Fruit fly (Drosophila melanogaster) whole organism, embryonic: ENCODE data around the gene CG44004.

Experiments used
- Atf6 ChIP-seq: fragments of 200-800 bp; sonication (Bioruptor generic); IDR thresholded peaks from 2 replicates; pipeline ENCODE4 v1.3.6; 2022; ENCODE audit warnings: missing biosample characterization, missing genetic modification characterization
- Bgb ChIP-seq: fragments of 200-800 bp; sonication (Bioruptor generic); IDR thresholded peaks from 2 replicates; pipeline ENCODE4 v1.3.6; 2022; ENCODE audit warnings: missing biosample characterization, missing genetic modification characterization; ENCODE audit not compliant: partially characterized antibody
- Blimp-1 ChIP-seq: fragments of 200-800 bp; sonication (Bioruptor generic); optimal IDR thresholded peaks from 3 replicates; lab custom pipeline; 2018; ENCODE audit warnings: missing biosample characterization, missing genetic modification characterization, mild to moderate bottlenecking, moderate library complexity, missing genetic modification reagents
- CG10543 ChIP-seq: fragments of 200-800 bp; sonication (Bioruptor generic); optimal IDR thresholded peaks from 3 replicates; lab custom pipeline; 2017; ENCODE audit warnings: missing biosample characterization, mild to moderate bottlenecking, missing genetic modification characterization, moderate library complexity
- CG11695 ChIP-seq: fragments of 200-800 bp; sonication (Bioruptor generic); IDR thresholded peaks from 3 replicates; pipeline ENCODE4 v1.3.6; 2022; ENCODE audit warnings: missing biosample characterization, missing genetic modification characterization
- CG12155 ChIP-seq: fragments of 200-800 bp; sonication (Bioruptor generic); optimal IDR thresholded peaks from 3 replicates; lab custom pipeline; 2016; ENCODE audit warnings: missing biosample characterization, missing genetic modification characterization
- CG13123 ChIP-seq: fragments of 200-800 bp; sonication (Bioruptor generic); optimal IDR thresholded peaks from 2 replicates; lab custom pipeline; 2016; ENCODE audit warnings: missing biosample characterization, missing genetic modification characterization
- CG13424 ChIP-seq: fragments of 200-800 bp; sonication (Bioruptor generic); optimal IDR thresholded peaks from 2 replicates; lab custom pipeline; 2019; ENCODE audit warnings: missing biosample characterization, mild to moderate bottlenecking, missing genetic modification characterization, moderate library complexity
- CG1529 ChIP-seq: fragments of 200-800 bp; sonication (Bioruptor generic); optimal IDR thresholded peaks from 3 replicates; lab custom pipeline; 2018; ENCODE audit warnings: missing biosample characterization, missing genetic modification characterization
- CG16779 ChIP-seq: fragments of 200-800 bp; sonication (Bioruptor generic); IDR thresholded peaks from 2 replicates; pipeline ENCODE4 v1.3.6; 2022; ENCODE audit warnings: missing biosample characterization, missing genetic modification characterization
- CG31224 ChIP-seq: fragments of 200-800 bp; sonication (Bioruptor generic); IDR thresholded peaks from 2 replicates; pipeline ENCODE4 v1.3.6; 2022; ENCODE audit warnings: missing biosample characterization, missing genetic modification characterization
- CG33557 ChIP-seq: fragments of 200-800 bp; sonication (Bioruptor generic); optimal IDR thresholded peaks from 2 replicates; lab custom pipeline; 2019; ENCODE audit warnings: missing biosample characterization, mild to moderate bottlenecking, missing genetic modification characterization, moderate library complexity
- CG34376 ChIP-seq: fragments of 200-800 bp; sonication (Bioruptor generic); optimal IDR thresholded peaks from 2 replicates; lab custom pipeline; 2018; ENCODE audit warnings: missing biosample characterization, mild to moderate bottlenecking, missing genetic modification characterization
- CG4328 ChIP-seq: fragments of 200-800 bp; sonication (Bioruptor generic); optimal IDR thresholded peaks from 3 replicates; lab custom pipeline; 2017; ENCODE audit warnings: missing biosample characterization, missing genetic modification reagents, missing genetic modification characterization
- CG6813 ChIP-seq: fragments of 200-800 bp; sonication (Bioruptor generic); optimal IDR thresholded peaks from 2 replicates; lab custom pipeline; 2017; ENCODE audit warnings: missing biosample characterization, missing genetic modification characterization, mild to moderate bottlenecking, moderate library complexity, missing genetic modification reagents
- CG6854 ChIP-seq: fragments of 200-800 bp; sonication (Bioruptor generic); optimal IDR thresholded peaks from 3 replicates; lab custom pipeline; 2017; ENCODE audit warnings: missing biosample characterization, mild to moderate bottlenecking, missing genetic modification characterization
- CG8290 ChIP-seq, 3 experiments: fragments of 200-800 bp; sonication (Bioruptor generic); optimal IDR thresholded peaks; 2 replicates each; lab custom pipeline; 2016 to 2019; ENCODE audit warnings: missing biosample characterization in 3 of 3, missing genetic modification characterization in 3 of 3, mild to moderate bottlenecking in 2 of 3, moderate library complexity in 1 of 3
- Drgx ChIP-seq: fragments of 200-800 bp; sonication (Bioruptor generic); IDR thresholded peaks from 2 replicates; pipeline ENCODE4 v1.3.6; 2022; ENCODE audit warnings: missing biosample characterization, missing genetic modification characterization
- Fer3 ChIP-seq: fragments of 200-800 bp; sonication (Bioruptor generic); optimal IDR thresholded peaks from 2 replicates; lab custom pipeline; 2018; ENCODE audit warnings: missing biosample characterization, mild to moderate bottlenecking, missing genetic modification characterization, moderate library complexity
- Gug ChIP-seq: fragments of 200-800 bp; sonication (Bioruptor generic); IDR thresholded peaks from 4 replicates; pipeline ENCODE4 v1.3.6; 2022; ENCODE audit warnings: missing biosample characterization, missing genetic modification characterization
- HLHmδ ChIP-seq: fragments of 200-800 bp; sonication (Bioruptor generic); optimal IDR thresholded peaks from 2 replicates; lab custom pipeline; 2018; ENCODE audit warnings: missing biosample characterization, mild to moderate bottlenecking, missing genetic modification characterization, moderate library complexity
- MBD-R2 ChIP-seq: fragments of 200-800 bp; sonication (Bioruptor generic); IDR thresholded peaks from 2 replicates; pipeline ENCODE4 v1.3.6; 2022; ENCODE audit warnings: missing biosample characterization, missing genetic modification characterization
- Med ChIP-seq: fragments of 200-800 bp; sonication (Bioruptor generic); peaks from one replicate; lab custom pipeline; 2016; ENCODE audit warnings: missing biosample characterization, missing genetic modification characterization, mild to moderate bottlenecking, inconsistent platforms, moderate library complexity
- Nf-YB ChIP-seq: fragments of 200-800 bp; sonication (Bioruptor generic); optimal IDR thresholded peaks from 3 replicates; lab custom pipeline; 2019; ENCODE audit warnings: missing biosample characterization, mild to moderate bottlenecking, missing genetic modification characterization, moderate library complexity
- Nf-YC ChIP-seq: fragments of 200-800 bp; optimal IDR thresholded peaks from 3 replicates; lab custom pipeline; 2019; ENCODE audit warnings: missing biosample characterization, mild to moderate bottlenecking, missing genetic modification characterization, moderate library complexity
- abd-A ChIP-seq: fragments of 200-800 bp; sonication (Bioruptor generic); optimal IDR thresholded peaks from 3 replicates; lab custom pipeline; 2019; ENCODE audit warnings: missing biosample characterization, mild to moderate bottlenecking, missing genetic modification characterization, moderate library complexity
- cato ChIP-seq: fragments of 200-800 bp; sonication (Bioruptor generic); optimal IDR thresholded peaks from 2 replicates; lab custom pipeline; 2016; ENCODE audit warnings: missing biosample characterization, missing genetic modification characterization, borderline replicate concordance
- caup ChIP-seq: fragments of 200-800 bp; sonication (Bioruptor generic); optimal IDR thresholded peaks from 3 replicates; lab custom pipeline; 2017; ENCODE audit warnings: missing biosample characterization, mild to moderate bottlenecking, missing genetic modification characterization, moderate library complexity; ENCODE audit not compliant: severe bottlenecking
- chinmo ChIP-seq: fragments of 200-800 bp; sonication (Bioruptor generic); IDR thresholded peaks from 4 replicates; pipeline ENCODE4 v1.3.6; 2022; ENCODE audit warnings: missing biosample characterization, missing genetic modification characterization; ENCODE audit not compliant: partially characterized antibody
- crol ChIP-seq: fragments of 200-800 bp; sonication (Bioruptor generic); IDR thresholded peaks from 2 replicates; pipeline ENCODE4 v1.3.6; 2022; ENCODE audit warnings: missing biosample characterization, missing genetic modification characterization
- cwo ChIP-seq: fragments of 200-800 bp; sonication (Bioruptor generic); optimal IDR thresholded peaks from 3 replicates; lab custom pipeline; 2017; ENCODE audit warnings: missing biosample characterization, missing genetic modification characterization, mild to moderate bottlenecking, moderate library complexity, missing genetic modification reagents
- da ChIP-seq: fragments of 200-800 bp; sonication (Bioruptor generic); optimal IDR thresholded peaks from 2 replicates; lab custom pipeline; 2016; ENCODE audit warnings: missing biosample characterization, missing genetic modification characterization
- dmrt11E ChIP-seq: fragments of 200-800 bp; sonication (Bioruptor generic); optimal IDR thresholded peaks from 3 replicates; lab custom pipeline; 2018; ENCODE audit warnings: missing biosample characterization, mild to moderate bottlenecking, missing genetic modification characterization, moderate library complexity
- ewg ChIP-seq: fragments of 200-800 bp; sonication (Bioruptor generic); optimal IDR thresholded peaks from 3 replicates; lab custom pipeline; 2017; ENCODE audit warnings: mild to moderate bottlenecking, missing biosample characterization, missing genetic modification reagents, missing genetic modification characterization
- exex ChIP-seq: fragments of 200-800 bp; sonication (Bioruptor generic); optimal IDR thresholded peaks from 4 replicates; lab custom pipeline; 2018; ENCODE audit warnings: missing biosample characterization, mild to moderate bottlenecking, missing genetic modification characterization, moderate library complexity
- fd64A ChIP-seq: fragments of 200-800 bp; sonication (Bioruptor generic); optimal IDR thresholded peaks from 3 replicates; lab custom pipeline; 2018; ENCODE audit warnings: missing biosample characterization, mild to moderate bottlenecking, missing genetic modification characterization
- gcm ChIP-seq: fragments of 200-800 bp; sonication (Bioruptor generic); optimal IDR thresholded peaks from 2 replicates; lab custom pipeline; 2019; ENCODE audit warnings: missing biosample characterization, mild to moderate bottlenecking, missing genetic modification characterization, moderate library complexity
- gfzf ChIP-seq: fragments of 200-800 bp; sonication (Bioruptor generic); optimal IDR thresholded peaks from 2 replicates; lab custom pipeline; 2016; ENCODE audit warnings: missing biosample characterization, mild to moderate bottlenecking, missing genetic modification characterization, moderate library complexity
- kay ChIP-seq: fragments of 200-800 bp; sonication (Bioruptor generic); optimal IDR thresholded peaks from 2 replicates; lab custom pipeline; 2016; ENCODE audit warnings: missing biosample characterization, missing genetic modification characterization
- lab ChIP-seq: fragments of 200-800 bp; sonication (Bioruptor generic); optimal IDR thresholded peaks from 3 replicates; lab custom pipeline; 2017; ENCODE audit warnings: missing biosample characterization, missing genetic modification characterization, mild to moderate bottlenecking, moderate library complexity, missing genetic modification reagents
- mirr ChIP-seq: fragments of 200-800 bp; sonication (Bioruptor generic); optimal IDR thresholded peaks from 3 replicates; lab custom pipeline; 2018; ENCODE audit warnings: missing biosample characterization, mild to moderate bottlenecking, missing genetic modification characterization
- oc ChIP-seq: fragments of 200-800 bp; sonication (Bioruptor generic); optimal IDR thresholded peaks from 2 replicates; lab custom pipeline; 2018; ENCODE audit warnings: missing biosample characterization, mild to moderate bottlenecking, missing genetic modification characterization, moderate library complexity
- peb ChIP-seq: fragments of 200-800 bp; sonication (Bioruptor generic); IDR thresholded peaks from 2 replicates; pipeline ENCODE4 v1.3.6; 2022; ENCODE audit warnings: missing biosample characterization, missing genetic modification characterization
- rib ChIP-seq: fragments of 200-800 bp; sonication (Bioruptor generic); IDR thresholded peaks from 2 replicates; pipeline ENCODE4 v1.3.6; 2022; ENCODE audit warnings: missing biosample characterization, missing genetic modification characterization
- salm ChIP-seq: fragments of 200-800 bp; sonication (Bioruptor generic); optimal IDR thresholded peaks from 2 replicates; lab custom pipeline; 2018; ENCODE audit warnings: missing biosample characterization, mild to moderate bottlenecking, missing genetic modification characterization
- sd ChIP-seq: fragments of 200-800 bp; sonication (Bioruptor generic); optimal IDR thresholded peaks from 3 replicates; lab custom pipeline; 2018; ENCODE audit warnings: missing biosample characterization, mild to moderate bottlenecking, missing genetic modification characterization, moderate library complexity
- slou ChIP-seq: fragments of 200-800 bp; sonication (Bioruptor generic); optimal IDR thresholded peaks from 3 replicates; lab custom pipeline; 2016; ENCODE audit warnings: missing biosample characterization, missing genetic modification characterization
- sug ChIP-seq: fragments of 200-800 bp; optimal IDR thresholded peaks from 2 replicates; lab custom pipeline; 2019; ENCODE audit warnings: missing biosample characterization, mild to moderate bottlenecking, missing genetic modification characterization, moderate library complexity
- yki ChIP-seq: fragments of >200 bp; optimal IDR thresholded peaks from 3 replicates; lab custom pipeline; 2018

Gene CG44004

dm6 chr3L:18023622-18024021 lies 50.0 kb downstream of the CG44004 start (continued):
- TF ChIP-seq cwo (GFP tag; lab: Kevin White, UChicago): peak; percentile 28
- TF ChIP-seq CG8290 (GFP tag; optimal IDR thresholded peaks at IDR 0.05; lab: Kevin White, UChicago): no peak
- TF ChIP-seq CG8290 (tag; optimal IDR thresholded peaks at IDR 0.05; lab: Kevin White, UChicago): peak in 1 of 2 experiments; percentile 51
- no peak for TF ChIP-seq fd64A
- no peak for TF ChIP-seq CG13424 (tag; lab: Kevin White, UChicago)
- no peak for TF ChIP-seq oc (tag; lab: Kevin White, UChicago)
- TF ChIP-seq gfzf (GFP tag; lab: Kevin White, UChicago): no peak
- TF ChIP-seq CG16779: no peak
- peak; percentile 64 for TF ChIP-seq Med (GFP tag; lab: Kevin White, UChicago)
- TF ChIP-seq exex (tag; lab: Kevin White, UChicago): peak; percentile 33
- TF ChIP-seq rib (GFP tag; lab: Robert Waterston, UW): peak; percentile 39; the same call in 1 of the 2 replicates
- TF ChIP-seq MBD-R2 (GFP tag; lab: Robert Waterston, UW): no peak
- TF ChIP-seq Gug (GFP tag; lab: Robert Waterston, UW): no peak
- TF ChIP-seq CG33557: no peak
- TF ChIP-seq abd-A (tag; lab: Kevin White, UChicago): peak; percentile 31
- TF ChIP-seq crol (GFP tag; lab: Robert Waterston, UW): peak; percentile 72
- peak; percentile 51 for TF ChIP-seq CG34376 (GFP tag; lab: Kevin White, UChicago)
- TF ChIP-seq Nf-YC (tag; lab: Kevin White, UChicago): peak; percentile 96
- peak; percentile 39 for TF ChIP-seq CG10543 (GFP tag; lab: Kevin White, UChicago)
- peak; percentile 22 for TF ChIP-seq Blimp-1 (GFP tag; lab: Kevin White, UChicago)
- TF ChIP-seq cato (GFP tag; lab: Kevin White, UChicago): no peak
- TF ChIP-seq ewg: no peak
- no peak for TF ChIP-seq CG31224
- TF ChIP-seq CG1529 (GFP tag; lab: Kevin White, UChicago): no peak
- TF ChIP-seq Nf-YB (GFP tag; lab: Kevin White, UChicago): peak; percentile 90
- no peak for TF ChIP-seq CG12155
- peak; percentile 68 for TF ChIP-seq sd (tag; lab: Kevin White, UChicago)
- 0 out of 2 replicates have a peak, but pooled peaks have one; percentile 15 for TF ChIP-seq Drgx (GFP tag; lab: Robert Waterston, UW)
- peak; percentile 67; the same call in 2 of the 3 replicates for TF ChIP-seq CG11695
- no peak for TF ChIP-seq Fer3 (tag; lab: Kevin White, UChicago)
- peak; percentile 71 for TF ChIP-seq sug (tag; lab: Kevin White, UChicago)
- TF ChIP-seq slou (GFP tag; lab: Kevin White, UChicago): no peak
- TF ChIP-seq Bgb: peak; percentile 35; the same call in 1 of the 2 replicates

dm6 chr3L:18022479-18022950 lies 51.1 kb downstream of the CG44004 start:
- peak; percentile 94 for TF ChIP-seq mirr
- peak; percentile 33 for TF ChIP-seq CG6813 (GFP tag; lab: Kevin White, UChicago)
- TF ChIP-seq yki (lab: Kevin White, UChicago): peak; percentile 68
- peak; percentile 9 for TF ChIP-seq da (GFP tag; lab: Kevin White, UChicago)
- TF ChIP-seq HLHmδ (GFP tag; lab: Kevin White, UChicago): peak; percentile 7
- TF ChIP-seq chinmo (GFP tag; lab: Robert Waterston, UW): peak; percentile 87
- TF ChIP-seq kay (GFP tag; lab: Kevin White, UChicago): peak; percentile 11
- TF ChIP-seq salm: peak; percentile 12
- TF ChIP-seq caup (GFP tag; lab: Kevin White, UChicago): peak; percentile 48
- no peak for TF ChIP-seq dmrt11E (tag; lab: Kevin White, UChicago)
- peak; percentile 66 for TF ChIP-seq Nf-YC (tag; lab: Kevin White, UChicago)
- peak; percentile 47 for TF ChIP-seq lab (GFP tag; lab: Kevin White, UChicago)
- TF ChIP-seq peb (GFP tag; lab: Robert Waterston, UW): no peak
- TF ChIP-seq CG6854 (GFP tag; lab: Kevin White, UChicago): no peak
- 0 out of 2 replicates have a peak, but pooled peaks have one; percentile 27 for TF ChIP-seq Atf6 (GFP tag; lab: Robert Waterston, UW)
- peak; percentile 18 for TF ChIP-seq CG4328 (GFP tag; lab: Kevin White, UChicago)
- TF ChIP-seq CG12155: no peak
- no peak for TF ChIP-seq CG13123
- peak; percentile 44 for TF ChIP-seq gcm (GFP tag; lab: Kevin White, UChicago)
- peak; percentile 82 for TF ChIP-seq CG34376 (GFP tag; lab: Kevin White, UChicago)
